Fruit fly (Drosophila melanogaster): ENCODE measurements around the gene Crag.

The Crag gene

dm6 chrX:8591685-8592127, at the start of gene Crag, which contains the start of gene CG12659:
Crag (plus strand) TSS chrX:8592031.
CG12659 (minus strand) TSS chrX:8591729.
- no peak for TF ChIP-seq noc (tag; optimal IDR thresholded peaks at IDR 0.05)

dm6 chrX:8542728-8543127, 49.1 kb upstream of the Crag start:
- TF ChIP-seq noc (tag; optimal IDR thresholded peaks at IDR 0.05) = no peak

- no peak for TF ChIP-seq noc (tag; optimal IDR thresholded peaks at IDR 0.05)
Observed at dm6 chrX:8554303-8554702, 37.5 kb upstream of the Crag start.

DNA sequence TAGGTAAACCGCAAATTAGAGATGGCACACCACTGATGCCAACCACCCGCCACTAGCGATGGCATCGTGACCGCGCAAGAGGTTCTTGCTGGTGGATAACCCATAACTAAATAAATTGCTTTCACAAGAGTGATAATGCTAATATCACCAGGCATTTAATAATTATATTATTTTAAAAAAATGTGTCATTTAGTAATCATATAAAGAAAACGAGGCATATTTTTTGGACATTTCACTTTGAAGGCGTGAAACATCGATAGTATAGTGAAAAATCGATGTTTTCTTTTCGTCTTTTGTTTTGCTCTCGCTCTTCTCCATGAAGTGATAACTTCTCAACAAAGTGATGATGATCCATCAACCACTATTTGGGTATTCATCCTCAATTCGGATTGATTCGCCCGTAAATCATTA, 33.1 kb upstream of the Crag start, which contains the start of gene IntS4:
IntS4 (minus strand) TSS at position 20 of the 411 bp plus-strand sequence.
- no peak for TF ChIP-seq noc (tag; optimal IDR thresholded peaks at IDR 0.05)

DNA sequence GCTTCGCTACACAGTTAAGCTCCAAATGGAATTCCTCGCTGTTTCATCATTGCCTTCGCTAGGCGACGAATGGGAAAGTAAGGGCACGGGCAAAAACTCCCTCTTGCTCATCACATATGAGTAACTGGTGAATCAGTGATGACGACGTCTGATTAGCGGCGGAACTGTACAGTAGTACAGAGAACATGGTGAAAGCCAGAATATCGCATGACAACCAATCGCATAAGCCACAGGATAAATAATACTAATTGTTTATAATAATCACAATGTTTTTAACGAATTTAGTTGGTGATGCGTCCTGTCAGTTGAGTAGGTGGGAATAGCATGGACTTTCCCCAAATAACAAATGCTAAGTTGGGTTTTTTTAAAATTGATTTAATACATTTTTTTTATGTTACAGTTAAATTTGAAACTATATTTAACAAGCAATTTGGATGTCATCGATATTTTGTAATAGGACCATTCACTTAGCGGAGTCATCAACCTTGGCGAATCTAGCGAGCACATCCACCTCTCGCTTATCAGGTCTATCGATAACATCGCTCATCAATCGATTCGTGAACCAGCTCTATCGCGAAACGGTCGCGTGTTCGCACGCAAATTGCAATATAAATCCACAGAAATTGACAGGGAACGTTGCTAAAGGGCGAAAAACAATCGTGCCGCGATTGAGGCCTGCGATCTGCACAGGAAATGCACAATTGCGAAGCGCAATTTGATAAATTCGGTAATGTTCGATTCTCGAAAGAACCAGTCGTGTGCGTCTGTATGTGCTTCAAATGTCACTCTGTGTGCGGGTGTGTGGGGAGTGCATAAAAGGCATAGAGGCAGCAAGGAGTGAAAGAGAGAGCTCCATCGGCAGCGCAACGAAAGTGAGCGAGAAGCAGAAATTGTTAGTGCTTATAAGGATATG, 31.5 kb upstream of the Crag start, which contains the start of the genes CG12112 and Trf4-1:
CG12112 (minus strand) TSS at position 106 of the 913 bp plus-strand sequence.
Trf4-1 (plus strand) TSS at position 236 of the 913 bp plus-strand sequence.
- peak; percentile 35 for TF ChIP-seq noc (tag; optimal IDR thresholded peaks at IDR 0.05)

DNA sequence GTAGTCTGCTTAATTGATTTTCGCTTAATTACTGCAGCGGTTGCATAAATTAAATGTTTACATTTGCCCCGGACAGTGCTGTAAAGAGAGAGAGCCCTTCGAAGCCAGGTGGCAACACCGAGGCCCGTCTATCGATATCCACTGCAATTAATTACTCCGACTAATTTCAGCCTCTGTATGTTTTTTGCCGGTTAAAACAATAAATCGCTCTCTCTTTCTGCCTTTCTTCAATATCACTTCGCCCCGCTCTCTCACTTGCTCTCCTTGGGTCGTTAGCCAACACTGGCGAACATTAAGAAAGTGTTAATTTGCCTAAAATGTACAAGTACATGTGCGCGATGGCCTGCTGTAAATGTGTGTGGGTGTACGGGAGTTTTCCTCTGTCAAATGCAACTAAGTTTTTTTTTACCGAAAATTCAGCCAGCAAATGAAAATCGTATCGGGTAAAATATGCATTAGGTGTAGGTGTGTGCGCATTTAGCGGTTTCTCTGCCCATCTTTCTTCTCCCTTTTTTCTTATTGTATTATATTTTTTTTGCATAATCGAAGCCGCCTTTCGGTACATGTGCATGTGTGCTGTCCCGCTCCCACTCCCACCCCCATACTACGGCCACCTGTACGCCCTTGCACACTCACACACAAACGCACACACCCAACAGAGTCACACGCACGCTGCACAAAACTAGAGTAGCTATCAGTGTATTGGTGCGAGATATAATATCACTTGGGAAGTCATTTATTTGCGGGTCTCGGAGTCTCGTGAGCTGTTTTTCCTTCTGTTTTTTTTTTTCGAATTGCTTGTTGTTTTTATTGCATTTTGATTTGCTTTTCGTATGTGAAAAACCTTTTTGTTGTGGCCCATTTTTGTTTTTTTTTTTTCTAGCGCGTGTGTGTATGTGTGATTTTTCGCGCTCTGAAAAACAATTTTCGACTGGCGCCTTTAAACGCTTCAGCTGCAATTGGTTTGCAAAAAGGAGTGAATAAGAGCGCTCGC, 30.1 kb upstream of the Crag start:
- no peak for TF ChIP-seq noc (tag; optimal IDR thresholded peaks at IDR 0.05)

DNA sequence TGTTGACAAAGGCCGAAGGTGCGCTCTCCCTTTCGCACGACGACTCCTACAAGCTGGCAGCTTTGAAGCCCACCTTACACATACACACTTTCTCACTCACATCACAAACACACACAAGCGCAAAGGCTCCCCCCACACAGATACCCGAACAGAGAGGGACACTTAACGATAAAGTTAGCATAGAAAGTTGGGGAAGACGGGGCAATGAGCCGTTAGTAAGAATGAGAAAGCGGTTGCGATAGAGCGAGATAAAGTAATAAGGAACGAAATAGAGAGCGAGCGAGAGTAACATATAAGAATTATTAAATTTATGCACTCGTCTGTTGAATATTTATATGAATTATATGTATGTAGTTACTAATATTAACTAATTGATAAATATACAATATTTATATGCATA, 22.8 kb upstream of the Crag start:
- TF ChIP-seq noc (tag; optimal IDR thresholded peaks at IDR 0.05) = no peak

- TF ChIP-seq noc (tag; optimal IDR thresholded peaks at IDR 0.05) = no peak
Observed at dm6 chrX:8569639-8570038, 22.2 kb upstream of the Crag start.

- no peak for TF ChIP-seq noc (tag; optimal IDR thresholded peaks at IDR 0.05)
Observed at dm6 chrX:8570848-8571247, 21.0 kb upstream of the Crag start, which contains the start of gene CG12111. CG12111 (minus strand) TSS chrX:8570948.

dm6 chrX:8571936-8572335, 19.9 kb upstream of the Crag start:
- no peak for TF ChIP-seq noc (tag; optimal IDR thresholded peaks at IDR 0.05)

dm6 chrX:8572939-8573594, 18.8 kb upstream of the Crag start, which contains the start of gene spirit:
spirit (minus strand) TSS chrX:8573593.
- no peak for TF ChIP-seq noc (tag; optimal IDR thresholded peaks at IDR 0.05)

dm6 chrX:8573744-8574484, 17.9 kb upstream of the Crag start, which contains the start of gene CG12065:
CG12065 (plus strand) TSS chrX:8574306.
- no peak for TF ChIP-seq noc (tag; optimal IDR thresholded peaks at IDR 0.05)

- TF ChIP-seq noc (tag; optimal IDR thresholded peaks at IDR 0.05) = no peak
Observed at dm6 chrX:8574672-8575350, 17.0 kb upstream of the Crag start.

DNA sequence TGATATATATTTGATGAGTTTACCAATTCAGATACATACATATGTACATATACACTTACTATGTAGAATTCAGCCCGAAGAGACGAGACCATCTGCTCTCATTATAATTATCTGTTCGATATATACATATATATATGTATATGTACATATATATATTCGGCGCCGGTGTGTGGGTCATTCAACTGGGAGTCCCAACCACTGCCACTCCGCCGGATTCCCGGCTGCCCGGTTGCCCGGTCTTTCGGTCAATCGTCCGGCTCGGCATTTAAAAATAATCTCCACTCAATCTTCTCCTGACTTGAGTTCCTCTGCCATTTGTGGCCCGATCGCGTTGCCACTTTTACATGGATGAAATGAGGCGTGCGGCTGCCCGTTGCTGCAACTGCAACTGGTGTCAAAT, 15.2 kb upstream of the Crag start:
- no peak for TF ChIP-seq noc (tag; optimal IDR thresholded peaks at IDR 0.05)

Measured in whole organism, larva.